Worm (Caenorhabditis elegans): Measurements from ENCODE around the gene fipr-7.

fipr-7 gene

DNA sequence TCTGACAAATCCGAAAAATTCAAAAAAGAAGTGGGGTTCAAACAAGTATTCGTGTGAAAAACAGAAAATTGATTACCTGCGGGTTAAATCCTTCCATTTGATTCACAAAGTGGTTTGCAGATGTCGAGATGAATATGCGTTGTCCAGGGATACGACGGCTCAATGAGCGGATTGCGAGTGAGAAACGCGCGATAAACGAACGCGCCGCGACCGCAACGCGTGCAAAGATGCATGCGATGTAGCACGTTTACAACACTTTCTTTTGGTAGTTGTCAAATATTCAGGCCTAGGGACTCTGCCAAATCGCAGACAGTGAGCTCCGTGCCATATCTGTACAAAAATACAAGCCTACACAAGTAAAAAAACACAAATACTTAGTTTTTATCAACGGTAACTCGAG is 9.0 kb downstream of the fipr-7 start, which contains the start of gene fubl-1 (continued):
- peak; percentile 68 for TF ChIP-seq ceh-91 (GFP tag; IDR thresholded peaks at IDR 0.05)
- TF ChIP-seq mel-28 (tag; optimal IDR thresholded peaks at IDR 0.05; ENCODE audit: borderline replicate concordance): no peak
- no peak for TF ChIP-seq ztf-3 (GFP tag; optimal IDR thresholded peaks at IDR 0.05)
- TF ChIP-seq dox-1 (GFP tag; IDR thresholded peaks at IDR 0.05): peak; percentile 65
- no peak for TF ChIP-seq atf-7 (tag; optimal IDR thresholded peaks at IDR 0.05)
- TF ChIP-seq attf-5 (GFP tag; optimal IDR thresholded peaks at IDR 0.05): no peak
- 0 out of 2 replicates have a peak, but pooled peaks have one; percentile 48 for TF ChIP-seq ztf-28 (GFP tag; IDR thresholded peaks at IDR 0.05)
- no peak for TF ChIP-seq snpc-3.4 (tag; optimal IDR thresholded peaks at IDR 0.05)
- peak; percentile 61 for TF ChIP-seq mcd-1 (GFP tag; IDR thresholded peaks at IDR 0.05)
- peak; percentile 29; the same call in 1 of the 2 replicates for TF ChIP-seq hmg-1.2 (GFP tag; IDR thresholded peaks at IDR 0.05)
- TF ChIP-seq C06A6.2 (GFP tag; conservative IDR thresholded peaks at IDR 0.05): no peak
- TF ChIP-seq aptf-2 (GFP tag; conservative IDR thresholded peaks at IDR 0.05): 0 out of 2 replicates have a peak, but pooled peaks have one; percentile 13
- no peak for TF ChIP-seq sdz-38 (tag; optimal IDR thresholded peaks at IDR 0.05)
- no peak for TF ChIP-seq Y53F4B.3 (GFP tag; IDR thresholded peaks at IDR 0.05)
- TF ChIP-seq xnd-1 (tag; optimal IDR thresholded peaks at IDR 0.05): peak; percentile 17
- TF ChIP-seq egl-18 (GFP tag; IDR thresholded peaks at IDR 0.05): no peak
- no peak for TF ChIP-seq unc-130 (GFP tag; optimal IDR thresholded peaks at IDR 0.05)
- no peak for TF ChIP-seq cebp-1 (GFP tag; IDR thresholded peaks at IDR 0.05)
- no peak for TF ChIP-seq cebp-1 (tag; optimal IDR thresholded peaks at IDR 0.05)
- no peak for TF ChIP-seq egl-44 (GFP tag; IDR thresholded peaks at IDR 0.05)
- no peak for TF ChIP-seq ceh-79 (tag; optimal IDR thresholded peaks at IDR 0.05)
- no peak for TF ChIP-seq snpc-4 (GFP tag; optimal IDR thresholded peaks at IDR 0.05)
- no peak for TF ChIP-seq snpc-4 (tag; optimal IDR thresholded peaks at IDR 0.05)
- no peak for TF ChIP-seq hlh-26 (GFP tag; conservative IDR thresholded peaks at IDR 0.05)
- TF ChIP-seq madf-6 (GFP tag; IDR thresholded peaks at IDR 0.05): peak; percentile 64; the same call in 1 of the 2 replicates
- TF ChIP-seq efl-1 (GFP tag; optimal IDR thresholded peaks at IDR 0.05): peak; percentile 14
- no peak for TF ChIP-seq K11D2.4 (GFP tag; IDR thresholded peaks at IDR 0.05)
- TF ChIP-seq dpff-1 (tag; optimal IDR thresholded peaks at IDR 0.05): no peak
- peak; percentile 76 for TF ChIP-seq lsl-1 (GFP tag; optimal IDR thresholded peaks at IDR 0.05)
- no peak for TF ChIP-seq ceh-40 (GFP tag; IDR thresholded peaks at IDR 0.05)

DNA sequence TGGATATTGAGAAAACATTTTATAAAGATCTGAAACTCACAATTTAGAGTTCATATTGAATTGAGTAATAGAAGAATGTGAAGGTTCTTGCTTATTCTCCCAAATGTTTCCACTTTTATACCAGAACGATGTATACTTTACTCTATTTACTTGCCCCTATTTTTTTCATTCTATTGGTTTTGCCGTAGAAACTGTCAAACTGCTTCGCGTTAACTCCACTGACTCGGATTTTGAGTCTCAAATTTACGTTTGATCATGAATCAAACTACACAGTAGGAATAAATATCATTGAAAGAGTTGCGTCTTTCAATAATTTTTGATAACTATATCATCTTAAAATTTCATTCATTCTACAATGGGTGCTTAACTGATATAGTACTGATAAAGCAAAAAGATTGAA is 10.2 kb downstream of the fipr-7 start, which contains the start of gene fipr-8:
fipr-8 (minus strand) TSS at position 101 of the 400 bp plus-strand sequence.
- TF ChIP-seq unc-130 (GFP tag; optimal IDR thresholded peaks at IDR 0.05): no peak
- TF ChIP-seq Y95B8A.8 (GFP tag; IDR thresholded peaks at IDR 0.05): no peak
- TF ChIP-seq ceh-91 (GFP tag; IDR thresholded peaks at IDR 0.05): no peak
- TF ChIP-seq hlh-26 (GFP tag; conservative IDR thresholded peaks at IDR 0.05): no peak
- TF ChIP-seq let-526 (GFP tag; IDR thresholded peaks at IDR 0.05): no peak
- no peak for TF ChIP-seq F57A8.1 (GFP tag; optimal IDR thresholded peaks at IDR 0.05)
- TF ChIP-seq athp-1 (tag; optimal IDR thresholded peaks at IDR 0.05): no peak
- TF ChIP-seq snpc-1.1 (tag; optimal IDR thresholded peaks at IDR 0.05; ENCODE audit: insufficient read depth): no peak
- no peak for TF ChIP-seq pbrm-1 (GFP tag; IDR thresholded peaks at IDR 0.05)
- TF ChIP-seq mcd-1 (GFP tag; IDR thresholded peaks at IDR 0.05): no peak
- no peak for TF ChIP-seq cebp-1 (GFP tag; IDR thresholded peaks at IDR 0.05)
- no peak for TF ChIP-seq cebp-1 (tag; optimal IDR thresholded peaks at IDR 0.05)
- TF ChIP-seq dpl-1 (GFP tag; optimal IDR thresholded peaks at IDR 0.05): no peak
- no peak for TF ChIP-seq F22D6.2 (tag; optimal IDR thresholded peaks at IDR 0.05)

All from whole organism, young adult.